Fruit fly (Drosophila melanogaster) whole organism, embryonic: ENCODE measurements around the gene CG10550.

Experiments
- Atf-2 ChIP-seq: fragments of 200-800 bp; sonication (Bioruptor generic); optimal IDR thresholded peaks from 2 replicates; lab custom pipeline; 2016; ENCODE audit warnings: missing biosample characterization, missing genetic modification characterization
- CG10267 ChIP-seq: fragments of 200-800 bp; sonication (Bioruptor generic); optimal IDR thresholded peaks from 2 replicates; lab custom pipeline; 2018; ENCODE audit warnings: missing biosample characterization, mild to moderate bottlenecking, missing genetic modification characterization, moderate library complexity
- CG10959 ChIP-seq: fragments of 200-800 bp; sonication (Bioruptor generic); IDR thresholded peaks from 2 replicates; pipeline ENCODE4 v1.3.6; 2022; ENCODE audit warnings: missing biosample characterization, missing genetic modification characterization
- CG12744 ChIP-seq: fragments of 200-800 bp; sonication (Bioruptor generic); optimal IDR thresholded peaks from 2 replicates; lab custom pipeline; 2016; ENCODE audit warnings: missing biosample characterization, missing genetic modification characterization
- CG12769 ChIP-seq: fragments of 200-800 bp; sonication (Bioruptor generic); optimal IDR thresholded peaks from 2 replicates; lab custom pipeline; 2019; ENCODE audit warnings: missing biosample characterization, mild to moderate bottlenecking, missing genetic modification characterization, moderate library complexity
- CG13624 ChIP-seq: fragments of 200-800 bp; sonication (Bioruptor generic); optimal IDR thresholded peaks from 2 replicates; lab custom pipeline; 2016; ENCODE audit warnings: missing biosample characterization, missing genetic modification characterization
- CG13894 ChIP-seq: fragments of 200-800 bp; sonication (Bioruptor generic); optimal IDR thresholded peaks from 3 replicates; lab custom pipeline; 2018; ENCODE audit warnings: missing biosample characterization, mild to moderate bottlenecking, missing genetic modification characterization, moderate library complexity
- CG14965 ChIP-seq: fragments of 200-800 bp; sonication (Bioruptor generic); optimal IDR thresholded peaks from 2 replicates; lab custom pipeline; 2016; ENCODE audit warnings: missing biosample characterization, missing genetic modification characterization, borderline replicate concordance
- CG2129 ChIP-seq: fragments of 200-800 bp; sonication (Bioruptor generic); IDR thresholded peaks from 2 replicates; pipeline ENCODE4 v1.3.6; 2022; ENCODE audit warnings: missing biosample characterization, missing genetic modification characterization; ENCODE audit not compliant: partially characterized antibody
- CG3065 ChIP-seq: fragments of 200-800 bp; sonication (Bioruptor generic); optimal IDR thresholded peaks from 2 replicates; lab custom pipeline; 2016; ENCODE audit warnings: missing biosample characterization, missing genetic modification characterization
- CG3407 ChIP-seq: fragments of 200-800 bp; sonication (Bioruptor generic); optimal IDR thresholded peaks from 2 replicates; lab custom pipeline; 2018; ENCODE audit warnings: missing biosample characterization, mild to moderate bottlenecking, missing genetic modification characterization
- CG34224 ChIP-seq: fragments of 200-800 bp; sonication (Bioruptor generic); IDR thresholded peaks from 3 replicates; pipeline ENCODE4 v1.3.6; 2022; ENCODE audit warnings: missing biosample characterization, missing genetic modification characterization; ENCODE audit not compliant: partially characterized antibody
- CG6854 ChIP-seq: fragments of 200-800 bp; sonication (Bioruptor generic); optimal IDR thresholded peaks from 3 replicates; lab custom pipeline; 2017; ENCODE audit warnings: missing biosample characterization, mild to moderate bottlenecking, missing genetic modification characterization
- CG7271 ChIP-seq: fragments of 200-800 bp; sonication (Bioruptor generic); optimal IDR thresholded peaks from 2 replicates; lab custom pipeline; 2018; ENCODE audit warnings: missing biosample characterization, mild to moderate bottlenecking, missing genetic modification characterization, moderate library complexity
- Dbx ChIP-seq: fragments of 200-800 bp; sonication (Bioruptor generic); IDR thresholded peaks from 3 replicates; pipeline ENCODE4 v1.3.6; 2022; ENCODE audit warnings: missing biosample characterization, missing genetic modification characterization
- Ets97D ChIP-seq: fragments of 200-800 bp; sonication (Bioruptor generic); optimal IDR thresholded peaks from 3 replicates; lab custom pipeline; 2016; ENCODE audit warnings: missing biosample characterization, missing genetic modification characterization
- Fer1 ChIP-seq: fragments of 200-800 bp; sonication (Bioruptor generic); optimal IDR thresholded peaks from 2 replicates; lab custom pipeline; 2017; ENCODE audit warnings: missing biosample characterization, mild to moderate bottlenecking, missing genetic modification characterization
- Fer2 ChIP-seq: fragments of 200-800 bp; sonication (Bioruptor generic); optimal IDR thresholded peaks from 2 replicates; lab custom pipeline; 2018; ENCODE audit warnings: missing biosample characterization, mild to moderate bottlenecking, missing genetic modification characterization, moderate library complexity
- Lpt ChIP-seq: fragments of >200 bp; optimal IDR thresholded peaks from 2 replicates; lab custom pipeline; 2018; ENCODE audit warnings: missing biosample characterization, missing genetic modification characterization
- MTF-1 ChIP-seq: fragments of 200-800 bp; sonication (Bioruptor generic); optimal IDR thresholded peaks from 2 replicates; lab custom pipeline; 2018; ENCODE audit warnings: missing biosample characterization, mild to moderate bottlenecking, missing genetic modification characterization, borderline replicate concordance
- Ssrp ChIP-seq: fragments of 200-800 bp; sonication (Bioruptor generic); optimal IDR thresholded peaks from 2 replicates; lab custom pipeline; 2018; ENCODE audit warnings: missing biosample characterization, mild to moderate bottlenecking, missing genetic modification characterization, moderate library complexity
- Trl ChIP-seq, 3 experiments: fragments of >200 bp in 2 of 3; fragments of 200-800 bp in 1 of 3; sonication (Bioruptor generic) in 1 of 3; optimal IDR thresholded peaks; 2 replicates in 1 of 3; 3 replicates in 2 of 3; lab custom pipeline; 2016 to 2017; ENCODE audit warnings: missing biosample characterization in 1 of 3, missing genetic modification characterization in 1 of 3
- Vsx1 ChIP-seq: fragments of 200-800 bp; sonication (Bioruptor generic); optimal IDR thresholded peaks from 2 replicates; lab custom pipeline; 2017; ENCODE audit warnings: missing biosample characterization, mild to moderate bottlenecking, missing genetic modification characterization, missing genetic modification reagents
- YL-1 ChIP-seq: fragments of 200-800 bp; sonication (Bioruptor generic); optimal IDR thresholded peaks from 3 replicates; lab custom pipeline; 2017; ENCODE audit warnings: missing biosample characterization, mild to moderate bottlenecking, missing genetic modification characterization
- br ChIP-seq: fragments of >200 bp; optimal IDR thresholded peaks from 2 replicates; lab custom pipeline; 2017
- btn ChIP-seq: fragments of 200-800 bp; sonication (Bioruptor generic); optimal IDR thresholded peaks from 2 replicates; lab custom pipeline; 2016; ENCODE audit warnings: missing biosample characterization, missing genetic modification characterization
- chinmo ChIP-seq: fragments of 200-800 bp; sonication (Bioruptor generic); IDR thresholded peaks from 4 replicates; pipeline ENCODE4 v1.3.6; 2022; ENCODE audit warnings: missing biosample characterization, missing genetic modification characterization; ENCODE audit not compliant: partially characterized antibody
- corto ChIP-seq: fragments of 200-800 bp; sonication (Bioruptor generic); optimal IDR thresholded peaks from 2 replicates; lab custom pipeline; 2016; ENCODE audit warnings: missing biosample characterization, mild to moderate bottlenecking, missing genetic modification characterization, moderate library complexity
- da ChIP-seq: fragments of 200-800 bp; sonication (Bioruptor generic); optimal IDR thresholded peaks from 2 replicates; lab custom pipeline; 2016; ENCODE audit warnings: missing biosample characterization, missing genetic modification characterization
- exex ChIP-seq: fragments of 200-800 bp; sonication (Bioruptor generic); optimal IDR thresholded peaks from 4 replicates; lab custom pipeline; 2018; ENCODE audit warnings: missing biosample characterization, mild to moderate bottlenecking, missing genetic modification characterization, moderate library complexity
- fd3F ChIP-seq: fragments of 200-800 bp; sonication (Bioruptor generic); optimal IDR thresholded peaks from 2 replicates; lab custom pipeline; 2018; ENCODE audit warnings: missing biosample characterization, mild to moderate bottlenecking, missing genetic modification characterization, moderate library complexity
- fru ChIP-seq: fragments of >200 bp; optimal IDR thresholded peaks from 2 replicates; lab custom pipeline; 2017
- gfzf ChIP-seq: fragments of 200-800 bp; sonication (Bioruptor generic); optimal IDR thresholded peaks from 2 replicates; lab custom pipeline; 2016; ENCODE audit warnings: missing biosample characterization, mild to moderate bottlenecking, missing genetic modification characterization, moderate library complexity
- grau ChIP-seq: fragments of 200-800 bp; optimal IDR thresholded peaks from 3 replicates; lab custom pipeline; 2019; ENCODE audit warnings: missing biosample characterization, mild to moderate bottlenecking, missing genetic modification characterization, moderate library complexity
- jigr1 ChIP-seq: fragments of 200-800 bp; sonication (Bioruptor generic); IDR thresholded peaks from 3 replicates; pipeline ENCODE4 v1.3.6; 2022; ENCODE audit warnings: missing biosample characterization, missing genetic modification characterization
- lmd ChIP-seq: fragments of 200-800 bp; sonication (Bioruptor generic); IDR thresholded peaks from 2 replicates; pipeline ENCODE4 v1.3.6; 2022; ENCODE audit warnings: missing biosample characterization, missing genetic modification characterization
- lola ChIP-seq, 3 experiments: fragments of >200 bp in 2 of 3; fragments of 200-800 bp in 1 of 3; sonication (Bioruptor generic) in 1 of 3; optimal IDR thresholded peaks; 2 replicates each; lab custom pipeline; 2017 to 2019; ENCODE audit warnings: missing biosample characterization in 3 of 3, missing genetic modification characterization in 3 of 3, mild to moderate bottlenecking in 1 of 3, moderate library complexity in 1 of 3
- pum ChIP-seq: fragments of 200-800 bp; sonication (Bioruptor generic); optimal IDR thresholded peaks from 2 replicates; lab custom pipeline; 2016; ENCODE audit warnings: missing biosample characterization, missing genetic modification characterization
- salm ChIP-seq: fragments of 200-800 bp; sonication (Bioruptor generic); optimal IDR thresholded peaks from 2 replicates; lab custom pipeline; 2018; ENCODE audit warnings: missing biosample characterization, mild to moderate bottlenecking, missing genetic modification characterization
- sens ChIP-seq: fragments of 200-800 bp; sonication (Bioruptor generic); peaks from one replicate; lab custom pipeline; 2016; ENCODE audit warnings: missing biosample characterization, missing genetic modification characterization
- sug ChIP-seq: fragments of 200-800 bp; optimal IDR thresholded peaks from 2 replicates; lab custom pipeline; 2019; ENCODE audit warnings: missing biosample characterization, mild to moderate bottlenecking, missing genetic modification characterization, moderate library complexity
- vfl ChIP-seq: fragments of 200-800 bp; sonication (Bioruptor generic); optimal IDR thresholded peaks from 2 replicates; lab custom pipeline; 2016; ENCODE audit warnings: missing biosample characterization, missing genetic modification characterization
- z ChIP-seq: fragments of 200-800 bp; sonication (Bioruptor generic); IDR thresholded peaks from 3 replicates; pipeline ENCODE4 v1.3.6; 2022; ENCODE audit warnings: missing biosample characterization, missing genetic modification characterization

Gene CG10550

DNA sequence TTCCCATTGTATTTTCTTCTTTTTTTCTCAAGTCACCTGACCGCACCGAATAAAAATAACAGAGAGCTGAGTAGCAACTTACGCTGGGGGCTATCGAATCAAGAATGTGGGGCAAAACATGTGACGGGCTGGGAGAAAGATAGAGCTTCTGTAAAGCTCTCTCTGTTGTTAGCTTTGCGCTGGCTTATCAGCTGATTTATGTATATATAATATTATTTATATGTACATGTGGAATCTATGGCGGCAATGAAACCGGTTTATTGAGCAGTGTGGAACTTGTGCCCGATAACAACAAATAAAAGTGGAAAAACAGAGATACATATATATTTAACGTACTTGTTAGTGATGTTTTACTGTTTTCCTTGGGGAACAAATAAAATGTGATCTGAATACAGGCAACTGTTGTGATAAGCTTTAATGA, 15.3 kb downstream of the CG10550 start, which contains the start of gene CG31098 (continued):
- no peak for TF ChIP-seq pum (GFP tag; lab: Kevin White, UChicago)
- TF ChIP-seq sug, result peak; percentile 90
- peak; percentile 51 for TF ChIP-seq CG13894
- peak; percentile 61 for TF ChIP-seq corto (GFP tag; lab: Kevin White, UChicago)
- no peak for TF ChIP-seq CG3065 (GFP tag; lab: Kevin White, UChicago)
- TF ChIP-seq Fer1 (GFP tag; lab: Kevin White, UChicago), result peak; percentile 72
- peak; percentile 39 for TF ChIP-seq CG12769 (tag; lab: Kevin White, UChicago)
- TF ChIP-seq salm (tag; lab: Kevin White, UChicago), result peak; percentile 48
- TF ChIP-seq CG14965 (GFP tag; lab: Kevin White, UChicago), result no peak
- TF ChIP-seq da (GFP tag; lab: Kevin White, UChicago), result no peak
- TF ChIP-seq Fer2 (tag; lab: Kevin White, UChicago), result no peak
- TF ChIP-seq MTF-1 (GFP tag; lab: Kevin White, UChicago), result peak; percentile 33
- TF ChIP-seq chinmo (GFP tag; lab: Robert Waterston, UW), result peak; percentile 81; the same call in 2 of the 4 replicates
- peak; percentile 84 for TF ChIP-seq grau (tag; lab: Kevin White, UChicago)
- peak; percentile 49; the same call in 1 of the 3 replicates for TF ChIP-seq CG34224

DNA sequence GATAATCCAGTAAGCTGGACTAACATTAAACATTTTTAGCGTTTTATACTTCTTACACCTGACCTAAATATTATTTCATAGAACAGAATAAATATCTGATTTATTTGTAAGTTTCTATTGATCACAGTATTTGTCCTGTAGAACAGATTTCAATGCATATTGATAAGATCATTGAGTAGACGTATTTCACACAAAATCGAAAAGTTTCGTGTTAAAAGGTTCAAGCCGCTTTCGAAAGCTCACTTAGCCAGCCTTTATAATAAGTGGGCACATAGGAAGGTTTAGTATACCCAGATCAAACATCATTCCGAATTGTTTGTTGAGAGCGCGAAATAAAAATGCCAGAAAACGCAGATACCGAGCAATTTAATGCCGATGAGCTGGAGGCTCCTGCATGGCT, 18.6 kb downstream of the CG10550 start, which contains the start of gene CG11893:
CG11893 (plus strand) TSS at position 301 of the 400 bp plus-strand sequence.
- TF ChIP-seq CG7271 (tag; lab: Kevin White, UChicago), result no peak
- TF ChIP-seq Dbx (GFP tag; lab: Robert Waterston, UW), result no peak
- no peak for TF ChIP-seq CG10267 (tag; lab: Kevin White, UChicago)
- TF ChIP-seq CG2129 (GFP tag; lab: Robert Waterston, UW), result no peak
- TF ChIP-seq Ssrp, result no peak
- no peak for TF ChIP-seq CG13624
- TF ChIP-seq fru (lab: Kevin White, UChicago), result no peak
- no peak for TF ChIP-seq Ets97D (GFP tag; lab: Kevin White, UChicago)
- no peak for TF ChIP-seq Atf-2 (GFP tag; lab: Kevin White, UChicago)
- no peak for TF ChIP-seq vfl (GFP tag; lab: Kevin White, UChicago)
- TF ChIP-seq YL-1 (GFP tag; lab: Kevin White, UChicago), result no peak
- TF ChIP-seq CG10959, result no peak
- TF ChIP-seq lola (GFP tag; optimal IDR thresholded peaks at IDR 0.05; lab: Kevin White, UChicago), result no peak

DNA sequence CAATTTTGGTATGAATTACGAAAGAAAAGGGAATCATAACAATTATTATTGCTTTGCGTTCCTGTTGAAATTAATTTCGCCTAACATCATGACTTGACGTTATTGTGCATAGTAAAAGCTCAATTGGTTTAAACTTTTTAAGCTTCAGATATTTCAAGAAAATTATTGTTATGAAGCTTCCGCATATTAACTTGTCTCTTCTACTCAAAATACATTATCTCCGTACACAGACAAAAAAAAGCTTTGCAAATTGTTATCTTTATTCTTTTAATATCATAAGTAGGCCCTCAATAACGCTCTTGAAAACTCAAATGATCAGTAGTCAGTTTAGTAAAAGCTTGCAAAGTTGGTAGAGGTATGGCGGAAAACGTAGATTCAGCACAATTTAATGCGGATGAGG, 21.1 kb downstream of the CG10550 start, which contains the start of gene CG13658:
CG13658 (plus strand) TSS at position 347 of the 400 bp plus-strand sequence.
- no peak for TF ChIP-seq br (lab: Kevin White, UChicago)
- no peak for TF ChIP-seq lmd (GFP tag; lab: Robert Waterston, UW)
- TF ChIP-seq sug, result peak; percentile 29
- TF ChIP-seq Trl (optimal IDR thresholded peaks at IDR 0.05; lab: Kevin White, UChicago), result peak in 1 of 2 experiments; percentile 16
- no peak for TF ChIP-seq Trl (GFP tag; optimal IDR thresholded peaks at IDR 0.05; lab: Kevin White, UChicago)
- TF ChIP-seq chinmo (GFP tag; lab: Robert Waterston, UW), result 0 out of 4 replicates have a peak, but pooled peaks have one; percentile 17
- TF ChIP-seq CG6854 (GFP tag; lab: Kevin White, UChicago), result no peak
- TF ChIP-seq sens, result peak; percentile 13
- no peak for TF ChIP-seq CG12744
- TF ChIP-seq Vsx1, result no peak
- TF ChIP-seq exex (tag; lab: Kevin White, UChicago), result peak; percentile 69
- no peak for TF ChIP-seq CG3407
- TF ChIP-seq fd3F, result no peak
- no peak for TF ChIP-seq Lpt (GFP tag; lab: Kevin White, UChicago)
- no peak for TF ChIP-seq btn (GFP tag; lab: Kevin White, UChicago)
- 0 out of 3 replicates have a peak, but pooled peaks have one; percentile 31 for TF ChIP-seq z (GFP tag; lab: Robert Waterston, UW)
- no peak for TF ChIP-seq gfzf (GFP tag; lab: Kevin White, UChicago)
- no peak for TF ChIP-seq jigr1 (GFP tag; lab: Robert Waterston, UW)
- TF ChIP-seq, all 482 proteins: peak for 6
